Fruit fly (Drosophila melanogaster) whole organism, prepupa: ENCODE measurements around the gene Naxd.
A peak's percentile ranks its signal among the peaks of the same experiment; 100 is the strongest.

ENCODE experiments used
- Blimp-1 ChIP-seq: fragments of 200-800 bp; sonication (Bioruptor generic); optimal IDR thresholded peaks from 3 replicates; lab custom pipeline; 2017; ENCODE audit warnings: missing biosample characterization, missing genetic modification characterization, mild to moderate bottlenecking, moderate library complexity, missing genetic modification reagents
- CG10631 ChIP-seq: fragments of 200-800 bp; sonication (Bioruptor generic); optimal IDR thresholded peaks from 2 replicates; lab custom pipeline; 2016; ENCODE audit warnings: missing biosample characterization, missing genetic modification characterization
- CG10669 ChIP-seq: fragments of 200-800 bp; sonication (Bioruptor generic); optimal IDR thresholded peaks from 3 replicates; lab custom pipeline; 2018; ENCODE audit warnings: missing biosample characterization, mild to moderate bottlenecking, missing genetic modification characterization, moderate library complexity
- CG11294 ChIP-seq: fragments of 200-800 bp; sonication (Bioruptor generic); IDR thresholded peaks from 2 replicates; pipeline ENCODE4 v1.3.6; 2022; ENCODE audit warnings: missing biosample characterization, missing genetic modification characterization
- CG11762 ChIP-seq: fragments of 200-800 bp; sonication (Bioruptor generic); optimal IDR thresholded peaks from 3 replicates; lab custom pipeline; 2016; ENCODE audit warnings: missing biosample characterization, missing genetic modification characterization; ENCODE audit not compliant: insufficient read depth
- CG11902 ChIP-seq: fragments of 200-800 bp; sonication (Bioruptor generic); optimal IDR thresholded peaks from 3 replicates; lab custom pipeline; 2016; ENCODE audit warnings: missing biosample characterization, missing genetic modification characterization
- CG15336 ChIP-seq: fragments of 200-800 bp; sonication (Bioruptor generic); IDR thresholded peaks from 2 replicates; pipeline ENCODE4 v1.3.6; 2022; ENCODE audit warnings: missing biosample characterization, missing genetic modification characterization
- CG16779 ChIP-seq: fragments of 200-800 bp; sonication (Bioruptor generic); optimal IDR thresholded peaks from 3 replicates; lab custom pipeline; 2017; ENCODE audit warnings: missing biosample characterization, mild to moderate bottlenecking, missing genetic modification characterization
- CG32006 ChIP-seq: fragments of 200-800 bp; sonication (Bioruptor generic); optimal IDR thresholded peaks from 3 replicates; lab custom pipeline; 2017; ENCODE audit warnings: missing biosample characterization, mild to moderate bottlenecking, missing genetic modification characterization
- CG34406 ChIP-seq: fragments of 200-800 bp; sonication (Bioruptor generic); optimal IDR thresholded peaks from 3 replicates; lab custom pipeline; 2016; ENCODE audit warnings: missing biosample characterization, missing genetic modification characterization
- CG3919 ChIP-seq: fragments of 200-800 bp; sonication (Bioruptor generic); optimal IDR thresholded peaks from 3 replicates; lab custom pipeline; 2016; ENCODE audit warnings: missing biosample characterization, missing genetic modification characterization
- CG4318 ChIP-seq: fragments of 200-800 bp; sonication (Bioruptor generic); optimal IDR thresholded peaks from 3 replicates; lab custom pipeline; 2017; ENCODE audit warnings: missing biosample characterization, mild to moderate bottlenecking, missing genetic modification characterization
- CG6163 ChIP-seq: fragments of 200-800 bp; sonication (Bioruptor generic); IDR thresholded peaks from 3 replicates; pipeline ENCODE4 v1.3.6; 2022; ENCODE audit warnings: missing biosample characterization, missing genetic modification characterization
- CG6276 ChIP-seq: fragments of 200-800 bp; sonication (Bioruptor generic); optimal IDR thresholded peaks from 2 replicates; lab custom pipeline; 2017; ENCODE audit warnings: missing biosample characterization, mild to moderate bottlenecking, missing genetic modification characterization
- CG6808 ChIP-seq: fragments of 200-800 bp; sonication (Bioruptor generic); optimal IDR thresholded peaks from 3 replicates; lab custom pipeline; 2017; ENCODE audit warnings: missing biosample characterization, missing genetic modification characterization, mild to moderate bottlenecking, moderate library complexity, missing genetic modification reagents
- CG6854 ChIP-seq: fragments of 200-800 bp; sonication (Bioruptor generic); optimal IDR thresholded peaks from 2 replicates; lab custom pipeline; 2017; ENCODE audit warnings: missing biosample characterization, mild to moderate bottlenecking, missing genetic modification characterization
- CG7368 ChIP-seq: fragments of 200-800 bp; sonication (Bioruptor generic); optimal IDR thresholded peaks from 3 replicates; lab custom pipeline; 2016; ENCODE audit warnings: missing biosample characterization, missing genetic modification characterization
- CG8119 ChIP-seq: fragments of 200-800 bp; sonication (Bioruptor generic); IDR thresholded peaks from 3 replicates; pipeline ENCODE4 v1.3.6; 2022; ENCODE audit warnings: missing biosample characterization, missing genetic modification characterization
- CG8319 ChIP-seq: fragments of 200-800 bp; sonication (Bioruptor generic); optimal IDR thresholded peaks from 3 replicates; lab custom pipeline; 2016; ENCODE audit warnings: missing biosample characterization, missing genetic modification characterization
- CG8632 ChIP-seq: fragments of 200-800 bp; sonication (Bioruptor generic); optimal IDR thresholded peaks from 3 replicates; lab custom pipeline; 2016; ENCODE audit warnings: missing biosample characterization, missing genetic modification characterization
- CG9139 ChIP-seq: fragments of 200-800 bp; sonication (Bioruptor generic); optimal IDR thresholded peaks from 3 replicates; lab custom pipeline; 2017; ENCODE audit warnings: missing biosample characterization, mild to moderate bottlenecking, missing genetic modification characterization
- Eip75B ChIP-seq: fragments of 200-800 bp; sonication (Bioruptor generic); optimal IDR thresholded peaks from 3 replicates; lab custom pipeline; 2016; ENCODE audit warnings: missing biosample characterization, missing genetic modification characterization
- Eip78C ChIP-seq: fragments of 200-800 bp; sonication (Bioruptor generic); peaks from one replicate; lab custom pipeline; 2016; ENCODE audit warnings: missing biosample characterization, missing genetic modification characterization
- Ets21C ChIP-seq: fragments of 200-800 bp; sonication (Bioruptor generic); optimal IDR thresholded peaks from 3 replicates; lab custom pipeline; 2016; ENCODE audit warnings: missing biosample characterization, missing genetic modification characterization
- Ets96B ChIP-seq: fragments of 200-800 bp; optimal IDR thresholded peaks from 2 replicates; lab custom pipeline; 2019; ENCODE audit warnings: missing biosample characterization, mild to moderate bottlenecking, missing genetic modification characterization, moderate library complexity
- Gug ChIP-seq: fragments of 200-800 bp; sonication (Bioruptor generic); IDR thresholded peaks from 2 replicates; pipeline ENCODE4 v1.3.6; 2022; ENCODE audit warnings: missing biosample characterization, missing genetic modification characterization
- Hr4 ChIP-seq: fragments of 200-800 bp; sonication (Bioruptor generic); optimal IDR thresholded peaks from 3 replicates; lab custom pipeline; 2016; ENCODE audit warnings: missing biosample characterization, missing genetic modification characterization
- Lpt ChIP-seq: fragments of 200-800 bp; sonication (Bioruptor generic); optimal IDR thresholded peaks from 3 replicates; lab custom pipeline; 2016; ENCODE audit warnings: missing biosample characterization, missing genetic modification characterization
- Met ChIP-seq: fragments of 200-800 bp; sonication (Bioruptor generic); optimal IDR thresholded peaks from 3 replicates; lab custom pipeline; 2016; ENCODE audit warnings: missing biosample characterization, missing genetic modification characterization
- OdsH ChIP-seq: fragments of 200-800 bp; sonication (Bioruptor generic); optimal IDR thresholded peaks from 3 replicates; lab custom pipeline; 2016; ENCODE audit warnings: missing biosample characterization, missing genetic modification characterization
- Smox ChIP-seq: fragments of 200-800 bp; sonication (Bioruptor generic); optimal IDR thresholded peaks from 3 replicates; lab custom pipeline; 2016; ENCODE audit warnings: missing biosample characterization, missing genetic modification characterization
- Sox102F ChIP-seq: fragments of 200-800 bp; sonication (Bioruptor generic); optimal IDR thresholded peaks from 2 replicates; lab custom pipeline; 2016; ENCODE audit warnings: missing biosample characterization, mild to moderate bottlenecking, missing genetic modification characterization
- Sox14 ChIP-seq: fragments of 200-800 bp; sonication (Bioruptor generic); optimal IDR thresholded peaks from 3 replicates; lab custom pipeline; 2016; ENCODE audit warnings: missing biosample characterization, missing genetic modification characterization
- Sox15 ChIP-seq: fragments of 200-800 bp; sonication (Bioruptor generic); optimal IDR thresholded peaks from 3 replicates; lab custom pipeline; 2016; ENCODE audit warnings: missing biosample characterization, missing genetic modification characterization
- achi ChIP-seq: fragments of 200-800 bp; sonication (Bioruptor generic); optimal IDR thresholded peaks from 3 replicates; lab custom pipeline; 2016; ENCODE audit warnings: missing biosample characterization, missing genetic modification characterization
- acj6 ChIP-seq: fragments of 200-800 bp; sonication (Bioruptor generic); optimal IDR thresholded peaks from 3 replicates; lab custom pipeline; 2016; ENCODE audit warnings: missing biosample characterization, missing genetic modification characterization
- cyc ChIP-seq: fragments of 200-800 bp; sonication (Bioruptor generic); optimal IDR thresholded peaks from 3 replicates; lab custom pipeline; 2016; ENCODE audit warnings: missing biosample characterization, missing genetic modification characterization
- dac ChIP-seq: fragments of 200-800 bp; sonication (Bioruptor generic); optimal IDR thresholded peaks from 2 replicates; lab custom pipeline; 2017; ENCODE audit warnings: missing biosample characterization, mild to moderate bottlenecking, missing genetic modification characterization
- dsx ChIP-seq: fragments of 200-800 bp; optimal IDR thresholded peaks from 3 replicates; lab custom pipeline; 2019; ENCODE audit warnings: missing biosample characterization, mild to moderate bottlenecking, missing genetic modification characterization, moderate library complexity; ENCODE audit not compliant: poor library complexity, severe bottlenecking
- eg ChIP-seq: fragments of 200-800 bp; sonication (Bioruptor generic); IDR thresholded peaks from 3 replicates; pipeline ENCODE4 v1.3.6; 2022; ENCODE audit warnings: missing biosample characterization, missing genetic modification characterization
- fd59A ChIP-seq: fragments of 200-800 bp; sonication (Bioruptor generic); optimal IDR thresholded peaks from 2 replicates; lab custom pipeline; 2017; ENCODE audit warnings: missing biosample characterization, mild to moderate bottlenecking, missing genetic modification characterization, missing genetic modification reagents
- fd85E ChIP-seq: fragments of 200-800 bp; sonication (Bioruptor generic); optimal IDR thresholded peaks from 3 replicates; lab custom pipeline; 2016; ENCODE audit warnings: missing biosample characterization, missing genetic modification characterization
- lz ChIP-seq: fragments of 200-800 bp; sonication (Bioruptor generic); optimal IDR thresholded peaks from 3 replicates; lab custom pipeline; 2016; ENCODE audit warnings: missing biosample characterization, missing genetic modification characterization
- salr ChIP-seq, 2 experiments: fragments of 200-800 bp; sonication (Bioruptor generic); optimal IDR thresholded peaks; 3 replicates each; lab custom pipeline; 2016 to 2018; ENCODE audit warnings: missing biosample characterization in 2 of 2, missing genetic modification characterization in 2 of 2, mild to moderate bottlenecking in 1 of 2
- spab ChIP-seq: fragments of 200-800 bp; sonication (Bioruptor generic); optimal IDR thresholded peaks from 2 replicates; lab custom pipeline; 2017; ENCODE audit warnings: missing biosample characterization, mild to moderate bottlenecking, missing genetic modification characterization, missing genetic modification reagents
- ss ChIP-seq, 2 experiments: fragments of 200-800 bp; sonication (Bioruptor generic); optimal IDR thresholded peaks; 2 replicates in 1 of 2; 3 replicates in 1 of 2; lab custom pipeline; 2017 to 2018; ENCODE audit warnings: mild to moderate bottlenecking in 2 of 2, missing biosample characterization in 2 of 2, missing genetic modification characterization in 2 of 2, moderate library complexity in 1 of 2
- svp ChIP-seq: fragments of 200-800 bp; sonication (Bioruptor generic); peaks from one replicate; lab custom pipeline; 2016; ENCODE audit warnings: missing biosample characterization, missing genetic modification characterization
- topi ChIP-seq: fragments of 200-800 bp; sonication (Bioruptor generic); optimal IDR thresholded peaks from 3 replicates; lab custom pipeline; 2016; ENCODE audit warnings: missing biosample characterization, missing genetic modification characterization
- vri ChIP-seq: fragments of 200-800 bp; sonication (Bioruptor generic); optimal IDR thresholded peaks from 3 replicates; lab custom pipeline; 2016; ENCODE audit warnings: missing biosample characterization, mild to moderate bottlenecking, missing genetic modification characterization

Naxd gene

dm6 chr3L:19056857-19057324, 40.6 kb downstream of the Naxd start (continued):
- TF ChIP-seq fd59A (GFP tag; lab: Kevin White, UChicago) (peak; percentile 3), Sox14 (GFP tag; lab: Kevin White, UChicago) (no peak), CG11902 (GFP tag; lab: Kevin White, UChicago) (no peak), CG6854 (GFP tag; lab: Kevin White, UChicago) (no peak), Sox102F (GFP tag; lab: Kevin White, UChicago) (peak; percentile 24), dsx (GFP tag; lab: Kevin White, UChicago) (peak; percentile 59), Gug (GFP tag; lab: Robert Waterston, UW) (no peak), CG7368 (GFP tag; lab: Kevin White, UChicago) (peak; percentile 13), acj6 (peak; percentile 46)

- TF ChIP-seq Sox102F (GFP tag; lab: Kevin White, UChicago): peak; percentile 17
- peak; percentile 32 for TF ChIP-seq CG3919 (GFP tag; lab: Kevin White, UChicago)
- TF ChIP-seq Eip78C (GFP tag; lab: Kevin White, UChicago): peak; percentile 92
- peak; percentile 3 for TF ChIP-seq CG16779
- TF ChIP-seq Gug (GFP tag; lab: Robert Waterston, UW): no peak
- no peak for TF ChIP-seq cyc (GFP tag; lab: Kevin White, UChicago)
- peak; percentile 21 for TF ChIP-seq topi
- peak; percentile 4 for TF ChIP-seq CG11762 (GFP tag; lab: Kevin White, UChicago)
- peak; percentile 61 for TF ChIP-seq CG32006 (GFP tag; lab: Kevin White, UChicago)
- TF ChIP-seq CG8119 (GFP tag; lab: Robert Waterston, UW): peak; percentile 59
- peak in 1 of 2 experiments; percentile 49 for TF ChIP-seq salr (GFP tag; optimal IDR thresholded peaks at IDR 0.05; lab: Kevin White, UChicago)
- TF ChIP-seq dsx (GFP tag; lab: Kevin White, UChicago): peak; percentile 64
- TF ChIP-seq fd85E (GFP tag; lab: Kevin White, UChicago): no peak
- TF ChIP-seq CG6854 (GFP tag; lab: Kevin White, UChicago): no peak
- peak; percentile 17 for TF ChIP-seq Smox (GFP tag; lab: Kevin White, UChicago)
- TF ChIP-seq Sox15 (GFP tag; lab: Kevin White, UChicago): peak; percentile 9
- peak; percentile 21 for TF ChIP-seq lz (GFP tag; lab: Kevin White, UChicago)
- peak; percentile 57 for TF ChIP-seq CG8632 (GFP tag; lab: Kevin White, UChicago)
- TF ChIP-seq CG9139: peak; percentile 62
- TF ChIP-seq CG7368 (GFP tag; lab: Kevin White, UChicago): peak; percentile 5
- TF ChIP-seq svp: peak; percentile 68
- peak; percentile 24 for TF ChIP-seq Hr4 (GFP tag; lab: Kevin White, UChicago)
- TF ChIP-seq CG10669: peak; percentile 53
- TF ChIP-seq CG10631 (GFP tag; lab: Kevin White, UChicago): peak; percentile 69
- no peak for TF ChIP-seq Lpt (GFP tag; lab: Kevin White, UChicago)
- no peak for TF ChIP-seq Eip75B
- peak; percentile 25 for TF ChIP-seq CG4318 (GFP tag; lab: Kevin White, UChicago)
- peak; percentile 45 for TF ChIP-seq CG34406
- TF ChIP-seq CG11294 (GFP tag; lab: Robert Waterston, UW): no peak
- peak; percentile 58; the same call in 2 of the 3 replicates for TF ChIP-seq CG6163
- peak; percentile 54 for TF ChIP-seq achi (GFP tag; lab: Kevin White, UChicago)
- no peak for TF ChIP-seq CG11902 (GFP tag; lab: Kevin White, UChicago)
- peak; percentile 72 for TF ChIP-seq Ets96B (tag; lab: Kevin White, UChicago)
- peak; percentile 47 for TF ChIP-seq CG6808 (GFP tag; lab: Kevin White, UChicago)
- TF ChIP-seq vri: no peak
- peak; percentile 29 for TF ChIP-seq spab (GFP tag; lab: Kevin White, UChicago)
- TF ChIP-seq Ets21C: no peak
- TF ChIP-seq dac (GFP tag; lab: Kevin White, UChicago): no peak
- peak; percentile 46 for TF ChIP-seq OdsH (GFP tag; lab: Kevin White, UChicago)
- TF ChIP-seq CG15336 (GFP tag; lab: Robert Waterston, UW): peak; percentile 62
- no peak for TF ChIP-seq Blimp-1 (GFP tag; lab: Kevin White, UChicago)
- TF ChIP-seq CG6276 (GFP tag; lab: Kevin White, UChicago): no peak
- no peak for TF ChIP-seq CG8319 (GFP tag; lab: Kevin White, UChicago)
- TF ChIP-seq ss (GFP tag; optimal IDR thresholded peaks at IDR 0.05; lab: Kevin White, UChicago): peak; percentile 23 to 55
- TF ChIP-seq eg (GFP tag; lab: Robert Waterston, UW): no peak
- TF ChIP-seq Met: peak; percentile 26
Observed at dm6 chr3L:19055064-19055463, 42.4 kb downstream of the Naxd start.
